Worm (Caenorhabditis elegans) whole organism, L4 larva: ENCODE measurements around the gene oac-57.
A peak's percentile ranks its signal among the peaks of the same experiment; 100 is the strongest.

Experiments used
- D1046.2 ChIP-seq: fragments of 200-800 bp; sonication (Bioruptor generic); IDR thresholded peaks from 2 replicates; pipeline ENCODE4 v1.3.6; 2022; ENCODE audit warnings: missing genetic modification characterization, missing compliant biosample characterization
- F26F4.8 ChIP-seq: fragments of 200-800 bp; sonication (Bioruptor generic); conservative IDR thresholded peaks from 2 replicates; pipeline ENCODE4 v1.3.6; 2022; ENCODE audit warnings: missing genetic modification characterization, missing compliant biosample characterization
- R02D3.7 ChIP-seq: fragments of 150-350 bp; sonication (generic microtip); optimal IDR thresholded peaks from 3 replicates; lab custom pipeline; 2014; ENCODE audit warnings: missing biosample characterization, missing genetic modification characterization
- T26A8.4 ChIP-seq: fragments of 200-800 bp; sonication (Bioruptor generic); IDR thresholded peaks from 2 replicates; pipeline ENCODE4 v1.3.6; 2022; ENCODE audit warnings: missing genetic modification characterization, missing compliant biosample characterization
- Y105C5A.15 ChIP-seq: fragments of 200-800 bp; sonication (Bioruptor generic); IDR thresholded peaks from 2 replicates; pipeline ENCODE4 v1.3.6; 2022; ENCODE audit warnings: missing genetic modification characterization, missing compliant biosample characterization
- Y75B8A.6 ChIP-seq: fragments of 200-800 bp; sonication (Bioruptor generic); IDR thresholded peaks from 2 replicates; pipeline ENCODE4 v1.3.6; 2022; ENCODE audit warnings: missing genetic modification reagents, missing genetic modification characterization, missing compliant biosample characterization
- ZK337.2 ChIP-seq: fragments of 200-800 bp; sonication (Bioruptor generic); IDR thresholded peaks from 2 replicates; pipeline ENCODE4 v1.3.6; 2022; ENCODE audit warnings: missing genetic modification reagents, missing genetic modification characterization, missing compliant biosample characterization
- ZK546.5 ChIP-seq, 2 experiments: sonication (generic microtip); optimal IDR thresholded peaks; 2 replicates each; lab custom pipeline; 2017; ENCODE audit warnings: missing biosample characterization in 2 of 2, missing genetic modification characterization in 2 of 2
- aha-1 ChIP-seq: fragments of 150-350 bp; peaks from one replicate; lab custom pipeline; 2014; ENCODE audit warnings: missing biosample characterization, missing genetic modification characterization
- attf-4 ChIP-seq: sonication (generic microtip); optimal IDR thresholded peaks from 3 replicates; lab custom pipeline; 2017; ENCODE audit warnings: missing biosample characterization, missing genetic modification characterization
- ceh-28 ChIP-seq: fragments of 150-350 bp; optimal IDR thresholded peaks from 2 replicates; lab custom pipeline; 2014; ENCODE audit warnings: missing biosample characterization, missing genetic modification reagents, missing genetic modification characterization
- ceh-62 ChIP-seq: sonication (generic microtip); optimal IDR thresholded peaks from 2 replicates; lab custom pipeline; 2017; ENCODE audit warnings: missing biosample characterization, missing genetic modification characterization
- ces-1 ChIP-seq: fragments of 150-350 bp; sonication (generic microtip); optimal IDR thresholded peaks from 4 replicates; lab custom pipeline; 2014; ENCODE audit warnings: missing biosample characterization, missing genetic modification reagents, missing genetic modification characterization
- cey-2 ChIP-seq: sonication (generic microtip); optimal IDR thresholded peaks from 3 replicates; lab custom pipeline; 2017; ENCODE audit warnings: missing genetic modification characterization, mild to moderate bottlenecking, missing compliant biosample characterization, antibody characterized with exemption, borderline replicate concordance; ENCODE audit not compliant: insufficient read depth
- daf-8 ChIP-seq: fragments of 200-800 bp; sonication (Bioruptor generic); IDR thresholded peaks from 2 replicates; pipeline ENCODE4 v1.3.6; 2022; ENCODE audit warnings: missing genetic modification characterization, missing compliant biosample characterization
- dpl-1 ChIP-seq: fragments of 150-350 bp; optimal IDR thresholded peaks from 2 replicates; lab custom pipeline; 2014; ENCODE audit warnings: missing biosample characterization, missing genetic modification reagents, missing genetic modification characterization
- hif-1 ChIP-seq, 2 experiments: sonication (generic microtip); optimal IDR thresholded peaks; 2 replicates each; lab custom pipeline; 2016 to 2017; ENCODE audit warnings: missing compliant biosample characterization in 2 of 2, missing genetic modification characterization in 2 of 2, missing genetic modification reagents in 2 of 2, missing genotype in 2 of 2, mild to moderate bottlenecking in 1 of 2
- hlh-11 ChIP-seq: fragments of 200-800 bp; sonication (Bioruptor generic); optimal IDR thresholded peaks from 2 replicates; lab custom pipeline; 2018; ENCODE audit warnings: mild to moderate bottlenecking, missing genetic modification characterization, missing compliant biosample characterization
- hlh-30 ChIP-seq: sonication (generic microtip); optimal IDR thresholded peaks from 2 replicates; lab custom pipeline; 2017; ENCODE audit warnings: antibody characterized with exemption, mild to moderate bottlenecking, missing genetic modification characterization, missing compliant biosample characterization; ENCODE audit not compliant: insufficient read depth
- hmg-1.1 ChIP-seq: fragments of 200-800 bp; sonication (Bioruptor generic); IDR thresholded peaks from 2 replicates; pipeline ENCODE4 v1.3.6; 2022; ENCODE audit warnings: missing genetic modification reagents, missing genetic modification characterization, missing compliant biosample characterization
- lin-13 ChIP-seq: fragments of 150-350 bp; optimal IDR thresholded peaks from 2 replicates; lab custom pipeline; 2014; ENCODE audit warnings: missing biosample characterization, missing genetic modification reagents, missing genetic modification characterization
- lir-3 ChIP-seq: sonication (generic microtip); optimal IDR thresholded peaks from 2 replicates; lab custom pipeline; 2016; ENCODE audit warnings: mild to moderate bottlenecking, missing genetic modification characterization, missing compliant biosample characterization
- lsy-2 ChIP-seq, 2 experiments: fragments of 150-350 bp in 1 of 2; sonication (generic microtip) in 1 of 2; optimal IDR thresholded peaks; 2 replicates each; lab custom pipeline; 2014 to 2017; ENCODE audit warnings: missing biosample characterization in 2 of 2, missing genetic modification characterization in 2 of 2
- mdl-1 ChIP-seq, 2 experiments: fragments of 150-350 bp in 1 of 2; sonication (generic microtip) in 1 of 2; optimal IDR thresholded peaks; 2 replicates each; lab custom pipeline; 2014 to 2017; ENCODE audit warnings: missing biosample characterization in 2 of 2, missing genetic modification characterization in 2 of 2
- mep-1 ChIP-seq: fragments of 150-350 bp; sonication (generic microtip); optimal IDR thresholded peaks from 3 replicates; lab custom pipeline; 2014; ENCODE audit warnings: missing biosample characterization, missing genetic modification characterization
- mes-2 ChIP-seq: sonication (generic microtip); optimal IDR thresholded peaks from 2 replicates; lab custom pipeline; 2016; ENCODE audit warnings: missing genotype, mild to moderate bottlenecking, missing genetic modification characterization, missing compliant biosample characterization; ENCODE audit not compliant: poor library complexity, severe bottlenecking
- nhr-10 ChIP-seq: fragments of 150-350 bp; optimal IDR thresholded peaks from 2 replicates; lab custom pipeline; 2014; ENCODE audit warnings: missing biosample characterization, missing genetic modification characterization
- nhr-102 ChIP-seq: sonication (generic microtip); optimal IDR thresholded peaks from 2 replicates; lab custom pipeline; 2016; ENCODE audit warnings: mild to moderate bottlenecking, missing genetic modification characterization, moderate library complexity, missing compliant biosample characterization
- nhr-25 ChIP-seq: sonication (generic microtip); optimal IDR thresholded peaks from 2 replicates; lab custom pipeline; 2017; ENCODE audit warnings: missing genetic modification characterization, mild to moderate bottlenecking, missing compliant biosample characterization, antibody characterized with exemption, moderate library complexity, borderline replicate concordance; ENCODE audit not compliant: insufficient read depth
- nhr-42 ChIP-seq: fragments of 200-800 bp; sonication (Bioruptor generic); IDR thresholded peaks from 2 replicates; pipeline ENCODE4 v1.3.6; 2022; ENCODE audit warnings: missing genetic modification characterization, missing compliant biosample characterization
- nhr-6 ChIP-seq: fragments of 150-350 bp; optimal IDR thresholded peaks from 2 replicates; lab custom pipeline; 2014; ENCODE audit warnings: missing biosample characterization, missing genetic modification characterization
- nhr-76 ChIP-seq: fragments of 150-350 bp; optimal IDR thresholded peaks from 2 replicates; lab custom pipeline; 2014; ENCODE audit warnings: missing biosample characterization, missing genetic modification characterization
- nhr-77 ChIP-seq: fragments of 150-350 bp; optimal IDR thresholded peaks from 2 replicates; lab custom pipeline; 2014; ENCODE audit warnings: missing biosample characterization, missing genetic modification characterization
- pha-4 ChIP-seq, 2 experiments: fragments of 150-350 bp in 1 of 2; fragments of 200-800 bp in 1 of 2; sonication (Bioruptor generic) in 1 of 2; IDR thresholded peaks in 1 of 2; optimal IDR thresholded peaks in 1 of 2; 2 replicates each; pipeline versions ENCODE4 v1.3.6 to Lab custom; 2014 to 2022; ENCODE audit warnings: missing genetic modification characterization in 2 of 2, missing genetic modification reagents in 2 of 2, missing biosample characterization in 1 of 2, missing compliant biosample characterization in 1 of 2
- rbr-2 ChIP-seq: sonication (generic microtip); optimal IDR thresholded peaks from 2 replicates; lab custom pipeline; 2016; ENCODE audit warnings: missing genotype, missing genetic modification characterization, missing compliant biosample characterization
- saeg-2 ChIP-seq: fragments of 200-800 bp; sonication (Bioruptor generic); IDR thresholded peaks from 2 replicates; pipeline ENCODE4 v1.3.6; 2022; ENCODE audit warnings: missing genetic modification reagents, missing genetic modification characterization, missing compliant biosample characterization
- snpc-1.2 ChIP-seq: fragments of 200-800 bp; sonication (Bioruptor generic); IDR thresholded peaks from 2 replicates; pipeline ENCODE4 v1.3.6; 2022; ENCODE audit warnings: missing genetic modification reagents, missing genetic modification characterization, missing compliant biosample characterization
- spr-3 ChIP-seq: fragments of 200-800 bp; sonication (Bioruptor generic); optimal IDR thresholded peaks from 2 replicates; lab custom pipeline; 2018; ENCODE audit warnings: mild to moderate bottlenecking, missing genetic modification characterization, missing compliant biosample characterization
- unc-130 ChIP-seq: sonication (generic microtip); optimal IDR thresholded peaks from 2 replicates; lab custom pipeline; 2016; ENCODE audit warnings: missing genetic modification reagents, missing genetic modification characterization, missing compliant biosample characterization
- zag-1 ChIP-seq: fragments of 150-350 bp; optimal IDR thresholded peaks from 2 replicates; lab custom pipeline; 2014; ENCODE audit warnings: missing biosample characterization, missing genetic modification characterization
- zfp-2 ChIP-seq: sonication (generic microtip); optimal IDR thresholded peaks from 2 replicates; lab custom pipeline; 2016; ENCODE audit warnings: mild to moderate bottlenecking, missing genetic modification characterization, missing compliant biosample characterization
- ztf-11 ChIP-seq: fragments of 150-350 bp; optimal IDR thresholded peaks from 2 replicates; lab custom pipeline; 2014; ENCODE audit warnings: missing biosample characterization, missing genetic modification characterization

oac-57 gene

DNA sequence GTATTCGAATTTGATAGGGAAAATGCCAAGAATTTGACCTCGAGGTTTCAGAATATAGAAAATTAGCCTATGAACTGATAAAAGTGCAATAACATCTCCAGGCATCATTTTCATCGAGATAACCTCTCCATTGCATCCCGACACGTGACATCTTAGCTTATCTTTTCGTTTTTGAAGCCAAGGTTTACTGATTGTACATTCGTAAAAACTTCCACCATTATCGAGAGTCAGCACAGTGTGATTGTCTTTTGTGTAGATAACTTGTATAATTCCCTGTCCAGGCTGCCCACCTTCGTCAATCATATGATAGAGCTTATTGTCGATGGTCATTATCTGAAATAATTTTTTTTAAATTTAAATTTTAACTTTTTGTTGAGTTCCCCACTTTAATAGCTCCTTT lies 33.3 kb downstream of the oac-57 start:
- no peak for TF ChIP-seq cey-2 (tag; lab: Kevin White, UChicago)
- no peak for TF ChIP-seq ztf-11 (tag; lab: Kevin White, UChicago)
- no peak for TF ChIP-seq saeg-2
- no peak for TF ChIP-seq mdl-1 (tag; optimal IDR thresholded peaks at IDR 0.05; lab: Kevin White, UChicago)
- TF ChIP-seq ZK337.2 (GFP tag; lab: Robert Waterston, UW): no peak
- no peak for TF ChIP-seq ces-1 (GFP tag; lab: Kevin White, UChicago)
- TF ChIP-seq nhr-10 (tag; lab: Kevin White, UChicago): no peak
- no peak for TF ChIP-seq zfp-2
- TF ChIP-seq hlh-30 (tag; lab: Kevin White, UChicago): no peak
- no peak for TF ChIP-seq daf-8

DNA sequence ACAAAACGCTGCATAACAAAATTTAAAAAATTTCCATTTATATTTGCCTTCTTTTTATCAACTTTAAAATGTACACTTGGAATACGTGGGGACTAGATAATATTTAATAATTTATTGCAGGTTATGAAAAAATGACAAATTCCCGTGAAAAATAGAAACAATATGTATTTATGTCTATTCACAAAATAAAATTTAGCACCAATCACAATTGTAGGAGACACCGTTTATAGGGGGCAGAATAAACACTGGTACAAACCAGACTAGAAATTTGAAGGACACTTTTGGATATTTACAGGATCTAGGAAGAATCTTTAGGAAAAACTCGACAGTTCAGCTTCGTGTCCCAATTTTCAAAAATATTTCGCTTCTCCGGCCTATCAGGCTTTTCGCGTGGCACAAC lies 37.2 kb downstream of the oac-57 start, which contains the start of gene C42C1.3:
Gene C42C1.3, minus strand, starts transcription at position 101 of the 400 bp plus-strand sequence.
- TF ChIP-seq aha-1 (tag; lab: Kevin White, UChicago) (peak; percentile 9), D1046.2 (no peak)

DNA sequence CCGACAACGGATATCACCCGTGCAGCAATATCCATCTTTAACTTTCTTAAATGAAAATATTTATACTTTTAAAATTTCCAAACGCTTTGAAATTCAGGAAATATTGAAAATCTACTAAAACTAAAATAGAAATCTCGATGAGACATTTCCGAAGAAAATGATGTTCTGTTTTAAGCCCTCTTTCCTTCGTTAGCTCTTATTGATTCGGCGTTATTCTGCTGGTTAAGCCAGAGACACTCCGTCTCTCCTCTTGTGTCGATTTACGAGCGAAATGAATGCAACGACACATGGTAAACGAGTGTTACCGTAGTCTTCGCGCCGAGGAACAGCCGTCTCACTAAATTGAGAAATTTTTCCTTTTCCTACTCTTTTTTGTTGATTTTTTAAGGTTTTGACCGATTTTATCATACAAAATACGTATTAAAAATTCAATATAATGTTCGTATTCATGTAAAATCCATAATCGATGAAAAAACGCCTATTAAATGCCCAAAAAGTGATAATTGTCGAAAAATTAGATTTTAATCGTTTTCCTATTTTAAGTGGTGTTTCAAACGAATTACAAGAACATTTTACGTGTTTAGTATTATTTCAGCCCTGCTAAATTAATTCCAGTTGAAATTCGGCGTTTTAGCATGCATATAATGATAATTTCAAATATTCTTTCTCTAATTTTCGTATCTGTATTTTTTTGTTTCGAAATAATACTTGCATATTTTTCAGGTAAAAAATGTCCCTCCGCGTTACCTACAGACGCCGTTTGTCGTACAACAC lies 39.2 kb downstream of the oac-57 start, which contains the start of the genes ppm-1.H and rpl-34:
Gene ppm-1.H, minus strand, starts transcription at position 51 of the 774 bp plus-strand sequence.
Gene rpl-34, plus strand, starts transcription at position 724 of the 774 bp plus-strand sequence.
- peak; percentile 54 for TF ChIP-seq rbr-2 (tag; lab: Kevin White, UChicago)
- TF ChIP-seq nhr-6 (tag; lab: Kevin White, UChicago): peak; percentile 68
- TF ChIP-seq nhr-25: no peak
- TF ChIP-seq mes-2: peak; percentile 78
- TF ChIP-seq lsy-2 (tag; optimal IDR thresholded peaks at IDR 0.05; lab: Kevin White, UChicago): peak; percentile 90 to 98
- TF ChIP-seq ceh-28: no peak
- TF ChIP-seq hmg-1.1 (GFP tag; lab: Robert Waterston, UW): 0 out of 2 replicates have a peak, but pooled peaks have one; percentile 30
- peak; percentile 94 for TF ChIP-seq D1046.2
- TF ChIP-seq Y105C5A.15: no peak
- peak in 1 of 2 experiments; percentile 43 for TF ChIP-seq mdl-1 (tag; optimal IDR thresholded peaks at IDR 0.05; lab: Kevin White, UChicago)
- peak; percentile 67 for TF ChIP-seq mep-1 (tag; lab: Kevin White, UChicago)
- TF ChIP-seq unc-130 (GFP tag; lab: Kevin White, UChicago): peak; percentile 2
- TF ChIP-seq dpl-1 (GFP tag; lab: Kevin White, UChicago): peak; percentile 56
- TF ChIP-seq snpc-1.2 (GFP tag; lab: Robert Waterston, UW): no peak
- no peak for TF ChIP-seq lir-3 (tag; lab: Kevin White, UChicago)
- no peak for TF ChIP-seq zfp-2
- peak in 1 of 2 experiments; percentile 39 for TF ChIP-seq hif-1 (tag; optimal IDR thresholded peaks at IDR 0.05; lab: Kevin White, UChicago)
- TF ChIP-seq R02D3.7: peak; percentile 66
- TF ChIP-seq hlh-30 (tag; lab: Kevin White, UChicago): peak; percentile 78
- TF ChIP-seq pha-4 (GFP tag; IDR thresholded peaks at IDR 0.05; lab: Robert Waterston, UW): no peak
- peak; percentile 48 for TF ChIP-seq pha-4 (tag; optimal IDR thresholded peaks at IDR 0.05; lab: Kevin White, UChicago)
- peak; percentile 1 for TF ChIP-seq nhr-77
- TF ChIP-seq, all 104 proteins: peak for 15

DNA sequence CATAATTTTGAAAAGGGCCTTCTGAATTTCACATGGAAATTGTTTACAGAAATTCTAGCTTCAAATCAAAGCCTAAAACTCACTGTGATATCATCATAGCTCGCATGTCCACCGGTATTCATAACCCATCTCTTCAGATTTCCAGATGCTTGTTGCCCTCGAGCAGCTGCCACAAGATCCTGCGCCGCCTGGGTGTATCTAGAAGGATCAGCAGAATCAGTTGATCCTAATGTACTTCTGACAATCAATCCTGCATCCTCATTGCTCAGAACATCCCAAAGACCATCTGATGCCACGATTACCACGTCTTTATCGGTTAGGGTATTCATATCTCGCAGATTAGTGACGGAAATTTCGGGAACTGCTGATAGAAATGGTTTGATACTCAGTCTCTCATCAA lies 41.7 kb downstream of the oac-57 start:
- TF ChIP-seq aha-1 (tag; lab: Kevin White, UChicago) (peak; percentile 92), lin-13 (GFP tag; lab: Kevin White, UChicago) (no peak)

DNA sequence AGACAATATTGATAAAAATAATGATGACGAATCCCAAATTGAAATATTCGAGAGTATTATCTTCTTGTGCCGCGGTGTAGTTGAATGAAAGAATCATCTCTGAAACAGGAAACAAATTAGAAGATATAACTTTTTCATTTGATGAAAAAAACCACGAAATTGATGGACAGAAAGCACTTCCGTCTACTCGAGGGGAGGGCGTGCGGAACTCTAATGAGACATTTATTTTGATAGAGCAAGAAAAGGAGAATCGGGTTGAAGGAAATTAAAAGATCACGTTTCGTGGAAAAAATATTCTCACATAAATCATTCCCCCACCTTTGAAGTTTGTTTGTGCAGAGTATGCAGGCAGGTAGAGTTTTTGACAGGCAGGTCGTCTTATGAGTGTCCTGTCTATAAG lies 46.3 kb downstream of the oac-57 start, which contains the start of gene sre-14:
Gene sre-14, minus strand, starts transcription at position 101 of the 400 bp plus-strand sequence.
- TF ChIP-seq ceh-62 (tag; lab: Kevin White, UChicago): no peak
- TF ChIP-seq nhr-42: no peak
- TF ChIP-seq F26F4.8 (GFP tag; lab: Robert Waterston, UW): no peak
- TF ChIP-seq lir-3 (tag; lab: Kevin White, UChicago): no peak
- TF ChIP-seq attf-4 (tag; lab: Kevin White, UChicago): no peak
- TF ChIP-seq nhr-76 (tag; lab: Kevin White, UChicago): no peak
- no peak for TF ChIP-seq hlh-11 (tag; lab: Kevin White, UChicago)
- TF ChIP-seq saeg-2: no peak
- no peak for TF ChIP-seq T26A8.4 (GFP tag; lab: Robert Waterston, UW)
- no peak for TF ChIP-seq dpl-1 (GFP tag; lab: Kevin White, UChicago)
- no peak for TF ChIP-seq mep-1 (tag; lab: Kevin White, UChicago)
- TF ChIP-seq zag-1 (tag; lab: Kevin White, UChicago): no peak
- no peak for TF ChIP-seq spr-3
- no peak for TF ChIP-seq ZK546.5 (tag; optimal IDR thresholded peaks at IDR 0.05; lab: Kevin White, UChicago)
- TF ChIP-seq Y75B8A.6 (GFP tag; lab: Robert Waterston, UW): no peak
- TF ChIP-seq nhr-102 (tag; lab: Kevin White, UChicago): no peak
- no peak for TF ChIP-seq nhr-25
